Worm (Caenorhabditis elegans): ENCODE data around the gene C10C6.3.

C10C6.3 gene

DNA sequence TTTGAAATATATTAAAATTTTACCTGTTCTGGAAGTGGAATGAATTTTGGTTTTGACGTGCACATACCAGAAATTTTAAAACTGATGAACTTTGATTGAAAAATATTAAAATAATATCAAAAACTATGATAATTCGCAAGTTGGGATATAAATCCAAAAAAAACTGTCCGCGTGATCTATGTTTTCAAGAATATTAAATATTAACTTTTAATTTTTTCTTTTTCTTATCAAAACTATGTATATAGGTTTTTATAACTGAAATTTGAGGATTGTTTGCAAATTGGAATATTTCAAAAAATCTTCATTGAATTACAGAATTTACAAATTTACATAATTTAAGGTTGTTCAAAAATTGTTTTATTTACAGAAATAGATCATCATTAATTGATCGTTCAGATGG is at the start of gene C10C6.3:
C10C6.3 (minus strand) TSS at position 101 of the 400 bp plus-strand sequence.
- TF ChIP-seq nhr-11 (tag; optimal IDR thresholded peaks at IDR 0.05) (no peak), ama-1 (optimal IDR thresholded peaks at IDR 0.05) (no peak), ztf-11 (tag; optimal IDR thresholded peaks at IDR 0.05) (no peak)

DNA sequence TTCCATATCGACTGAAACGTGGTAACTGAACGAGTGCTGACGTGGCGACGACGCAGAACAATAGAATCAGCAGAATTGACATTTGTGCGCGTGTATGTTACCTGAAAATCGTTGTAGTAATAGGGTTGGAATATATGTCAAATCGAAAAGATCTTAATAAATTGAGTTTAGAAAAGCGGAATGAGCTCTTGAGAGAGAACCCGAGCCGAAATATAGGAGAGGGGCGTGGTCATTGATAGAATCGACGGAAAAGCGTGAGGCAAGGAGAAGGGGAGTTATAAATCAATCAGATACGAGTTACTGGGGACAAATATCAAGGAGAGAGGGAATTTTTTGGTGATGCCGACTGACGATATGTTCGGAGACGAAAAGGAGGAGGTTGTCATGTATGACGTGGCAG is 45.6 kb upstream of the C10C6.3 start, which contains the start of gene M04B2.6:
M04B2.6 (minus strand) TSS at position 101 of the 400 bp plus-strand sequence.
- TF ChIP-seq fos-1 (tag; optimal IDR thresholded peaks at IDR 0.05): no peak
- TF ChIP-seq sma-9 (GFP tag; optimal IDR thresholded peaks at IDR 0.05): no peak
- TF ChIP-seq sma-9 (tag; optimal IDR thresholded peaks at IDR 0.05): no peak
- no peak for TF ChIP-seq mab-5 (tag; optimal IDR thresholded peaks at IDR 0.05)
- TF ChIP-seq F13H6.1 (tag; optimal IDR thresholded peaks at IDR 0.05): no peak
- TF ChIP-seq nhr-10 (tag; optimal IDR thresholded peaks at IDR 0.05): no peak
- no peak for TF ChIP-seq nhr-12 (tag; optimal IDR thresholded peaks at IDR 0.05)

DNA sequence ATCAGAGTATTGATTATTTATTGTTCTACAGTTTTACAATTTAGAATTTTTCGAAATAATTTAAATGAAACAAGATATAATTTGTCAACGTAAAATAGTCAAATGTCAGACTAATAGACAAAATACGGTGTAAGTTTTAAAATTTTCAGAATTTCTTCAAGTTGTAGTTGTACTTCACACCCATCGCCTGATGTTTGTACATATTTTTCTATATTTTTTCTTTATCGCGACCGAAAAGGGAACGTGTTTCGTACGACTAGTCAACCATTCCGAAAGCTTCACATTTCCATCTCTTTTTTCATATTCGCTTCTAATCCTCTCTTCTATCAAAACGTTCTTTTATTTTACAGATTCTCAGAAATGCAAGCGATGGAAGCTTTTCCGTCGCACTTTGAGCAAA is 39.4 kb upstream of the C10C6.3 start, which contains the start of gene twk-25:
twk-25 (plus strand) TSS at position 301 of the 400 bp plus-strand sequence.
- TF ChIP-seq nhr-237 (tag; optimal IDR thresholded peaks at IDR 0.05) (no peak), sem-4 (tag; optimal IDR thresholded peaks at IDR 0.05) (no peak), elt-3 (tag; optimal IDR thresholded peaks at IDR 0.05) (no peak), zag-1 (tag; optimal IDR thresholded peaks at IDR 0.05) (no peak), ceh-16 (tag; optimal IDR thresholded peaks at IDR 0.05) (no peak), nhr-10 (tag; optimal IDR thresholded peaks at IDR 0.05) (no peak), nhr-129 (tag; optimal IDR thresholded peaks at IDR 0.05) (no peak), lin-13 (GFP tag; optimal IDR thresholded peaks at IDR 0.05) (no peak), elt-1 (tag; optimal IDR thresholded peaks at IDR 0.05) (no peak)

DNA sequence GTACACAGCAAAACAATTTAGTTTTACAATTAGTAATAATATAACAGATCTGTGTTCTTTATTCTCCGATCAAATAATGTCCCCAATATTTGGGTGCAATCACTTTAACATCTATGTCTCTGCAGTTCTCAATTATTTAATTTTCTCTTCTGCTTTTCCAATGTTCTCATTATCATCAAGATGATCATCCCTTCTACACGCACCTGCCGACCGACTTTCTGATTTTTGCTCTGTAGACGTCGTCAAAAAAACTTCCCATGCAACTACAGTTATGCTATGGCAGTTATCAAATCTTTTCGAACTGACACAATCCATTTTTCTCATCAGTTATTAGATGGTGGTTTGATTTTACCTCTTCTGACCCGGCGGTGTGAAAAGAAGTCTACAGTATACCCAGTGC is 38.6 kb upstream of the C10C6.3 start:
- no peak for TF ChIP-seq zag-1 (tag; optimal IDR thresholded peaks at IDR 0.05)
- peak; percentile 14 for TF ChIP-seq nhr-25 (tag; optimal IDR thresholded peaks at IDR 0.05)
- TF ChIP-seq nhr-21 (tag; optimal IDR thresholded peaks at IDR 0.05): peak; percentile 38
- peak; percentile 16 for TF ChIP-seq fos-1 (tag; optimal IDR thresholded peaks at IDR 0.05)
- no peak for TF ChIP-seq dmd-4 (tag; optimal IDR thresholded peaks at IDR 0.05)
- TF ChIP-seq C34F6.9 (tag; optimal IDR thresholded peaks at IDR 0.05): no peak
- TF ChIP-seq snpc-4 (tag; optimal IDR thresholded peaks at IDR 0.05): no peak
- no peak for TF ChIP-seq unc-55 (GFP tag; optimal IDR thresholded peaks at IDR 0.05)
- TF ChIP-seq blmp-1 (tag; optimal IDR thresholded peaks at IDR 0.05; ENCODE audit: insufficient read depth): peak; percentile 41
- TF ChIP-seq crh-2 (tag; optimal IDR thresholded peaks at IDR 0.05): peak; percentile 27
- TF ChIP-seq sma-9 (GFP tag; optimal IDR thresholded peaks at IDR 0.05): peak; percentile 89
- TF ChIP-seq sma-9 (tag; optimal IDR thresholded peaks at IDR 0.05): no peak

DNA sequence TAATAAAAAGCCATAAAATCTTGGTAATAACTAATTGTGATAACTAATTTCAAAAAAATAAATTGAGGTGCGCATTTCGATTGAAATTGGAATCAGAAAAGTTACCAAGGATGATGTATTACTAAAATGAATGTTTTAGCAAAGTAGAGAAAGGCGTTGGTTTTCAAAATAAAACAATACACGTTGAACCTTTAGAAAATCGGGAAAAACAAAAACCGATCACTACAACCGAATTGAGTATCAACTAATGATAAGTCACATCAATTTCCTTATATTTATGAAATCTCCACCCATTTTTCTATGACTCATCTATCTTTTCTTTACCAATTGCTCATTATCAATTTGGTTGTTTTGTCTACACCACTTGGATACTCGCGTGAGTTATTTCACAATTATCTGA is 35.4 kb upstream of the C10C6.3 start, which contains the start of gene H21P03.10:
H21P03.10 (plus strand) TSS at position 301 of the 400 bp plus-strand sequence.
- TF ChIP-seq peb-1 (tag; optimal IDR thresholded peaks at IDR 0.05) (no peak), skn-1 (tag; optimal IDR thresholded peaks at IDR 0.05) (no peak), nhr-237 (tag; optimal IDR thresholded peaks at IDR 0.05) (no peak), gmeb-1 (tag; optimal IDR thresholded peaks at IDR 0.05) (no peak), ceh-82 (tag; optimal IDR thresholded peaks at IDR 0.05) (no peak), mbf-1 (tag; optimal IDR thresholded peaks at IDR 0.05) (no peak), nhr-21 (tag; optimal IDR thresholded peaks at IDR 0.05) (no peak), ZK546.5 (tag; optimal IDR thresholded peaks at IDR 0.05) (no peak), aly-2 (tag; optimal IDR thresholded peaks at IDR 0.05) (no peak), egl-27 (tag; optimal IDR thresholded peaks at IDR 0.05) (no peak), blmp-1 (tag; optimal IDR thresholded peaks at IDR 0.05; ENCODE audit: insufficient read depth) (no peak), F13H6.1 (tag; optimal IDR thresholded peaks at IDR 0.05) (no peak), lin-11 (tag; optimal IDR thresholded peaks at IDR 0.05) (no peak), nhr-129 (tag; optimal IDR thresholded peaks at IDR 0.05) (no peak), dmd-4 (tag; optimal IDR thresholded peaks at IDR 0.05) (no peak), fos-1 (tag; optimal IDR thresholded peaks at IDR 0.05) (no peak), lin-13 (GFP tag; optimal IDR thresholded peaks at IDR 0.05) (no peak), ceh-16 (tag; optimal IDR thresholded peaks at IDR 0.05) (no peak)
